Worm (Caenorhabditis elegans): Measurements from ENCODE around the gene C17E7.9.

Gene C17E7.9

ce11 chrV:3890761-3891160 is at the start of gene C17E7.9:
C17E7.9 (minus strand) TSS chrV:3890861.
- TF ChIP-seq unc-62 (GFP tag; optimal IDR thresholded peaks at IDR 0.05) = no peak

- no peak for TF ChIP-seq unc-62 (GFP tag; optimal IDR thresholded peaks at IDR 0.05)
Observed at ce11 chrV:3938789-3939188, 48.1 kb upstream of the C17E7.9 start, which contains the start of gene cyp-35B1. cyp-35B1 (plus strand) TSS chrV:3939032.

DNA sequence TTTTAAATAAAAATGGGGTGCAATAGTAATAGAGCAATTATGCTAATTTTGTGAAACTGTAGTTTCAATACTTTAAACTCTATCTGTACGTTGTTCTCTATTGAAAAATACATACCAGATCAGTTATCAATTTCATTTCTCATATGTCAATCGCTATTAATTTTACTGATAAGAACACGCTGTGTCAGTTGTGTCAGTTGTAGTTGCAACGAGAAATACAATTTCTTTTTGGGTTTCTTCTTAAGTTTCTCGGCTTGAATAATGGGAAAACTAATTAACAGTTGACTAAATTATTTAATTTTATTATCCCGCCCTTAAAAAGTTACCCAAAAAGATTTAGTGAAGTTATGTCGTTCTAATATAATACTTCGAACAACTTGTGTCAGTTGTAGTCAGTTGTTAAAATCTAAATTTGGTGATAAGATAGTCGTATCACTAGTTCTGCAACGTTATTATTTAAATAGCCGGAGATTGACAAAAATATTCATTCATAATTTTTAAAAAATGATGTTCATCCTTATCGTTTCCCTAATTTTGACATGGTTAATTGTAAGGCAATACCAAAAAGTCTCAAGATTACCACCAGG is 45.3 kb upstream of the C17E7.9 start, which contains the start of gene cyp-35A5:
cyp-35A5 (plus strand) TSS at position 435 of the 587 bp plus-strand sequence.
- TF ChIP-seq unc-62 (GFP tag; optimal IDR thresholded peaks at IDR 0.05) = no peak

- TF ChIP-seq unc-62 (GFP tag; optimal IDR thresholded peaks at IDR 0.05) = no peak
Observed at ce11 chrV:3931326-3931725, 40.7 kb upstream of the C17E7.9 start, which contains the start of gene srx-63. srx-63 (plus strand) TSS chrV:3931626.

DNA sequence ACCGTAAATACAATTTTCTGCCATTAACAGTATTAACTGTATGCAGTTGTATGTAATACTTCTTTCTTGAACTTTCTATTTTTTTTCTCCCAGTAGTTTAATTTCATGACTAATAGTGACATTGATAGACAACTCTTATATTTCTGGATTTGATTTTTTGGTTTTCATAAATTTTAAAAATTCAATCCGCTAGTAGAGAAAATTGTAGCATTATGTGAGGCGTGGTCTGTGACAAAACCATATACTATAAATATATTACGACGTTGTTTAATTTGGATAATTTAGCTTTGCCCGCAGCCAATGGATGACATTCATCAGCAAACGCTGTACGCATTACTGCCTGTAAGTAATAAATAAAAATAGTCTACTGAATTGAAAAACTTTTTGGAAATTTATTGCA is 38.4 kb upstream of the C17E7.9 start, which contains the start of gene srx-64:
srx-64 (plus strand) TSS at position 301 of the 400 bp plus-strand sequence.
- TF ChIP-seq unc-62 (GFP tag; optimal IDR thresholded peaks at IDR 0.05) = no peak

- TF ChIP-seq unc-62 (GFP tag; optimal IDR thresholded peaks at IDR 0.05) = no peak
Observed at ce11 chrV:3927522-3927921, 36.9 kb upstream of the C17E7.9 start.

DNA sequence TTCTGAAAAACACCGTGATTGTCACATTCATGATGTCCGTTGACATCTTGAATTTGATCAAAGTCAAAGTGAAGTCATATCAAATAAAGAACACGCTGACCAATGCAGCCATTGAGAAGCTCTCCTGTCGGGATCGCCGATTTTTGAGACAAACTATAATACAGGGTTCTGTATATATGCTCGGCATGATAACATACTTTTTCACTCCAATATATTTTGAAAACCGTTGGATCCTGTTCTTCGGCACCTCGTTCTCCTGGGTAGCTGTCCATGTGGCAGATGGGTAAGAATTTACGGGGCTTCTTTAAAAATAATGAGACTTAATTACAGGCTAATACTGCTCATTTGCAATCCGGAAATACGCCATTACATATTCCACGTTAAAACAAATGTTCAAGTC is 31.9 kb upstream of the C17E7.9 start:
- no peak for TF ChIP-seq unc-62 (GFP tag; optimal IDR thresholded peaks at IDR 0.05)

DNA sequence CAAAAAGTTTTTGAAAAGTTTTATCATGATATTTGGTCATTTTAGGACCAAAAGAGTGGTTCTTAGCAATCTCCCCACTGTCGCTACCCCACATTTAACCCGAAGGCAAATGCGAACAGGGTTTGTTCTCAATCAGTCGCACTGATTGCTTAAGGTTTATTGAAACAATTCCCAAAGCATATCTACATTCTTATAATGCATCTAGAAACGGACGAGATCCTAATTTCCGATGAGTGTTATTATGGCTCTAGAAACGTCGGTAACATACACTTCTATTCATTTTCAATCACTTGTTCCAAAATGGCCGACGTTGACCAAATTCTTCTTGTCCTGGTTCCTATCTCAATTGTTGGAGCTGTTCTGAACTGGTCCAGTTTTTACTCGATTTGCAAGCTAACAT is 31.0 kb upstream of the C17E7.9 start, which contains the start of gene srx-65:
srx-65 (plus strand) TSS at position 301 of the 400 bp plus-strand sequence.
- no peak for TF ChIP-seq unc-62 (GFP tag; optimal IDR thresholded peaks at IDR 0.05)

- TF ChIP-seq unc-62 (GFP tag; optimal IDR thresholded peaks at IDR 0.05) = no peak
Observed at ce11 chrV:3919289-3919688, 28.6 kb upstream of the C17E7.9 start, which contains the start of gene srx-66. srx-66 (plus strand) TSS chrV:3919589.

- no peak for TF ChIP-seq unc-62 (GFP tag; optimal IDR thresholded peaks at IDR 0.05)
Observed at ce11 chrV:3916480-3916879, 25.8 kb upstream of the C17E7.9 start, which contains the start of gene srx-67. srx-67 (plus strand) TSS chrV:3916780.

DNA sequence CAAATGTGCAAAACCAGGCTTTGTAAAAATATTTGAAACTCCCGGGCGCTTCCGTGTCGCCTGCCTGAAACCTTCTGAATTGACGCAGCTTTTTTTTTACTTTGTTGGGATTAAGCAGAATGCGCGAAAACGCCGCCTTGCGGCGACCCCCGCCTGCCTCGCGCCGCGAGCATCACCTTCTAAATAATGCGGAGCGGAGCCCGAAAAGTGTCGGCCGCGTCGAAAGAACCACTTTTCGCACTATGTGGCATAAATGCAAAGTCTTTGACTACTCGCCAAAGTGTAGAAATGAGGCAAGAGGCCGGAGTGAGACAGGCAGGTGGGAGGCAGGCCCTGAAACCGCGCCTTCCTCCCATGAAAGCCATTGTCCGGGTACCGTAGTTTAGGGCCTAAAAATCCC is 22.5 kb upstream of the C17E7.9 start:
- TF ChIP-seq unc-62 (GFP tag; optimal IDR thresholded peaks at IDR 0.05) = no peak

DNA sequence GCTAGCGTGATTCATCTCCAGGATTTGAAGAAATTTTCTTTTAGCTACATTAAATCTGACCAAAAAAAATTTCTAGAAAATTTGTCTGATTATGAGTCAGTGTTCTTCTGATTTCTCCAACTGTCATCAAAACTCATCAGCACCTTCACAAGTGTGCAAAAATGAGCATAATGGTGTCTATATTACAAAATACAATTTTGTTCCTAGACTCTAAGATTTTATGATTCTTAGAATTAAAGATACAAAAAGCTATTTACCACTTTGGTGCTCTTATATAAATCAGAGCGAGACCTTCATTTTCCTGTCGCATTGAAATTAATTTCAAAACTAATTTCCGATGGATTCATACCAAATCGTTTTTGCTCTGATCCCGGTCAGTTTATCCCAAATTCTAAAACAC is 21.8 kb upstream of the C17E7.9 start, which contains the start of gene srx-68:
srx-68 (plus strand) TSS at position 301 of the 400 bp plus-strand sequence.
- no peak for TF ChIP-seq unc-62 (GFP tag; optimal IDR thresholded peaks at IDR 0.05)

DNA sequence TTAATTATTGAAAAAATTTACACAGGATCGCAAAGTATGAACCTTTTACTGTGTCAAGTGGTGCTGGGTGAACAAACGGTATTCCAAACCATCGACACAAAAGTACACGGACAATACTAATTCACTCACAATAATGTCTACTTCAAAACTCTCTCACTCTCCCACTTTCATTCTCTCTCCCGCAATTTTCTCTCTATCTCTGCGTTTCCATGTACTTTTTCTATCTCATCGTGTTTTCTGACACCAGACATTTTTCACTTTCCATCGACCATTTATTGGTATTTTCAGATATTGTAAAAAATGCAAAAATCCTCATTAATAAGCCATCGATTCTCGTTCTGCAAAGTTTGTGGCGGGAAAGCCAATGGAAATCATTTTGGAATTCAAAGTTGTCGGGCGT is 15.2 kb upstream of the C17E7.9 start, which contains the start of gene nhr-156:
nhr-156 (plus strand) TSS at position 266 of the 400 bp plus-strand sequence.
- no peak for TF ChIP-seq unc-62 (GFP tag; optimal IDR thresholded peaks at IDR 0.05)

DNA sequence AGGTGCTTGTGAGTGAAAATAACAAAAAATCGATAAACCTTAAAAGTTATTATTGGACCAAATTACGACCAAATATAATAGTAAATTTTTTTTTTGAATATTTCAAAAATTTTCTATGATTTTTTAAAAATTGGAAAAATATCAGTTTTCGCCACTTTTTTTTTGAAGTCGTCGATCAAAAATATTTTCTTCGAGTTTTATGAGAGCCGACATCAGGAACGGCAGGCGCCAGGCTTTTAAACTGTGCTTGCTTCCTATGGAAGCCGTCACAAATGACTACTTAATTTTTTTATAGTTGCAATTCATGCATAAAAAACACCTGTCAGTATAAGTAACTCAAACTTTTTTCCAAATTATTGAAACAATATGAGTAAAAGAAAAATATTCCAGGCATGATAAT is 12.8 kb upstream of the C17E7.9 start:
- TF ChIP-seq unc-62 (GFP tag; optimal IDR thresholded peaks at IDR 0.05) = no peak

ce11 chrV:3902458-3903157 is 11.9 kb upstream of the C17E7.9 start, which contains the start of the genes str-229 and srh-190:
str-229 (minus strand) TSS chrV:3902558.
srh-190 (plus strand) TSS chrV:3903107.
- no peak for TF ChIP-seq unc-62 (GFP tag; optimal IDR thresholded peaks at IDR 0.05)

DNA sequence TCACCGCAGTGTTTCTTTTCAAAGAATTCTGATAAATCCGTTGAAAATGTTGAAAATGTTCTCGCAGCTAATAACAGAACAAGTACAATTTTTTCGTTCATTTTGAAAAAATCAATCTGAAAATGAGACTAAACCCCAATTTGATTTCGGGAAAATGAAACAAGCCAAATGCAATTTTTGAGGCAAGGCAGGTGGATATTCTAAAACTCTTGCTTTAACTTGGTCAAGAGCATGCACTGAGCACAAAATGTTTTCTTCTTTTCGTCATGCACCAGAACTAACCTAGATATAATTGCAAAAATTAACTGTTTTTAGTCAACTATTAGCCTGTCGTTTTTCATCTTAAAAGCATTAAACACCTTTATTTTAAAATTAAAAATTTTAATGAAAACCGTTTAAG is 9.4 kb upstream of the C17E7.9 start, which contains the start of gene irld-22:
irld-22 (minus strand) TSS at position 101 of the 400 bp plus-strand sequence.
- TF ChIP-seq unc-62 (GFP tag; optimal IDR thresholded peaks at IDR 0.05) = no peak
